Worm (Caenorhabditis elegans) whole organism, L1 larva: ENCODE results near the gene F25H9.2.

Experiments used
- ama-1 ChIP-seq: fragments of 150-350 bp; optimal IDR thresholded peaks from 2 replicates; lab custom pipeline; 2014
- ces-1 ChIP-seq: fragments of 150-350 bp; optimal IDR thresholded peaks from 2 replicates; lab custom pipeline; 2014; ENCODE audit warnings: missing biosample characterization, missing genetic modification reagents, missing genetic modification characterization
- efl-1 ChIP-seq, 4 experiments: fragments of 150-350 bp; optimal IDR thresholded peaks in 3 of 4; peaks in 1 of 4; 1 replicate in 1 of 4; 2 replicates in 3 of 4; lab custom pipeline; 2014; ENCODE audit warnings: missing biosample characterization in 2 of 4, missing genetic modification characterization in 2 of 4, missing genetic modification reagents in 2 of 4
- fos-1 ChIP-seq: fragments of 150-350 bp; optimal IDR thresholded peaks from 2 replicates; lab custom pipeline; 2014; ENCODE audit warnings: missing biosample characterization, missing genetic modification characterization
- hpl-2 ChIP-seq: fragments of 150-350 bp; optimal IDR thresholded peaks from 2 replicates; lab custom pipeline; 2014; ENCODE audit warnings: missing biosample characterization, missing genetic modification reagents, missing genetic modification characterization
- lin-13 ChIP-seq: fragments of 150-350 bp; optimal IDR thresholded peaks from 2 replicates; lab custom pipeline; 2014; ENCODE audit warnings: missing biosample characterization, missing genetic modification reagents, missing genetic modification characterization
- nhr-85 ChIP-seq: sonication (generic microtip); peaks from one replicate; lab custom pipeline; 2016; ENCODE audit warnings: missing genetic modification characterization, inconsistent platforms, missing compliant biosample characterization
- zag-1 ChIP-seq: fragments of 150-350 bp; optimal IDR thresholded peaks from 2 replicates; lab custom pipeline; 2014; ENCODE audit warnings: missing biosample characterization, missing genetic modification characterization
- ztf-11 ChIP-seq, 2 experiments: sonication (generic microtip); optimal IDR thresholded peaks; 2 replicates each; lab custom pipeline; 2016 to 2017; ENCODE audit warnings: missing genetic modification characterization in 2 of 2, missing biosample characterization in 1 of 2, missing compliant biosample characterization in 1 of 2

- TF ChIP-seq efl-1 (optimal IDR thresholded peaks at IDR 0.05; lab: Kevin White, UChicago) (no peak), efl-1 (GFP tag; optimal IDR thresholded peaks at IDR 0.05 in 1 of 2; lab: Kevin White, UChicago) (no peak), ztf-11 (tag; optimal IDR thresholded peaks at IDR 0.05; lab: Kevin White, UChicago) (no peak), ces-1 (GFP tag; lab: Kevin White, UChicago) (no peak), lin-13 (GFP tag; lab: Kevin White, UChicago) (no peak), zag-1 (no peak), nhr-85 (tag; lab: Kevin White, UChicago) (no peak), ama-1 (lab: Kevin White, UChicago) (no peak), fos-1 (no peak), hpl-2 (no peak)
These were observed 16.2 kb upstream of the F25H9.2 start, which contains the start of gene col-162 for ce11 chrV:13441661-13442060.
